Worm (Caenorhabditis elegans): ENCODE results near the gene nhr-70.

Gene nhr-70

DNA sequence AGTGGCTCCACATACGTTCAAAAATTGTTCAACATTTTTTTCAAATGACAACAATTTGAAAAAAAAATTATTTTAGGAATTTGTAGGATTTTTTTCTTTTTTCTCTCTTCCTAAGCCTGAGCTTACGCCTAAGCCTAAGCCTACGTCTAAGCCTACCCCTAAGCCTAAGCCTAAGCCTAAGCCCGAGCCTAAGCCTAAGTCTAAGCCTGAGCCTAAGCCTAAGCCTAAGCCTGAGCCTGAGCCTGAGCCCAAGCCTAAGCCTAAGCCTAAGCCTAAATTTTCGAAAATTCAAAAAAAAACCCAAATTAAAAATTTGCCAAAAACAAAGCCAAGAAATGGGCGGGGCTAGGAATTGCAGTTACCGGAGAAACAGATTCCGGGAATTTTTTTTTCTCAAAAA, 18.6 kb upstream of the nhr-70 start:
- TF ChIP-seq dve-1 (tag; optimal IDR thresholded peaks at IDR 0.05) = peak; percentile 16
- TF ChIP-seq unc-86 (tag; optimal IDR thresholded peaks at IDR 0.05) = no peak

DNA sequence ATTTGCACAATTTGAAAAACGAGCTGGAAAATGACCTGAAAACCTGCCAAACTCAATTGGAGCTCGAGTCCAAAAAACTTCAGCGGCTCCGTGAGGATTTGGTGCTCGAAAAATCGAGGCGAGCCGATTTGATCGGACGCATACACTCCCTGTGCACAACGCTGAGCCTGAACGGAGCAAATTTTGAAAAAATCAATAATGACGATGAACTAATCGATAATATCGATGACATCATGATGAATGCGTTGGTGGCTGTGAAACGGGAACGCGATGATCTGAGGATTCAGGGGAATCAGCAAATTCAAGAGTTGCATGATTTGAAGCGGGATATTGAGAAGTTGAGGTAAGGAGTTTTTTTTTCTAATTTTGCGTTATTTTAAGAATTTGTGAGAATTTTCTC, 10.9 kb upstream of the nhr-70 start:
- no peak for TF ChIP-seq ceh-45 (GFP tag; IDR thresholded peaks at IDR 0.05)
- TF ChIP-seq hlh-8 (tag; optimal IDR thresholded peaks at IDR 0.05) = no peak
- TF ChIP-seq gmeb-2 (tag; optimal IDR thresholded peaks at IDR 0.05) = no peak
- no peak for TF ChIP-seq K02D7.2 (tag; optimal IDR thresholded peaks at IDR 0.05)
- TF ChIP-seq pqm-1 (tag; optimal IDR thresholded peaks at IDR 0.05) = no peak
- no peak for TF ChIP-seq lin-11 (tag; optimal IDR thresholded peaks at IDR 0.05)
- no peak for TF ChIP-seq madf-2 (tag; optimal IDR thresholded peaks at IDR 0.05)
- TF ChIP-seq zip-5 (tag; optimal IDR thresholded peaks at IDR 0.05) = no peak
- TF ChIP-seq ceh-30 (tag; optimal IDR thresholded peaks at IDR 0.05) = no peak
- TF ChIP-seq nfya-1 (tag; optimal IDR thresholded peaks at IDR 0.05) = no peak
- TF ChIP-seq elt-4 (tag; optimal IDR thresholded peaks at IDR 0.05) = no peak
- no peak for TF ChIP-seq rnt-1 (tag; optimal IDR thresholded peaks at IDR 0.05)
- no peak for TF ChIP-seq syd-9 (tag; optimal IDR thresholded peaks at IDR 0.05)
- TF ChIP-seq ceh-24 (tag; optimal IDR thresholded peaks at IDR 0.05) = no peak
- TF ChIP-seq pax-1 (tag; optimal IDR thresholded peaks at IDR 0.05) = no peak
- TF ChIP-seq nhr-232 (tag; optimal IDR thresholded peaks at IDR 0.05) = no peak

DNA sequence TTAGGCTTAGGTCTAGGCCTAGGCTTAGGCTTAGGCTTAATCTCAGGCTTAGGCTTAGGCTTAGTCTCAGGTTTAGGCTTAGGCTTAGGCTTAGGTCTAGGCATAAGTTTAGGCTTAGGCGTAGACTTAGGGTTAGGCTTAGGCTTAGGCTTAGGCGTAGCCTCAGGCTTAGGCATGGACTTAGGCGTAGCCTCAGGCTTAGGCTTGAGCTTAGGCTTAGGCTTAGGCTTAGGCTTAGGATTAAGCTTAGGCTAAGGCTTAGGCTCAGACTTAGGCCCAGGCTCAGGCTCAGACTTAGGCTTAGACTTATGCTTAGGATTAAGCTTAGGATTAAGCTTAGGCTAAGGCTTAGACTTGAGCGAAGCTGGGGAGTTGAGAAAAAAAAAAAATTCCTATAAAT, 3.2 kb upstream of the nhr-70 start:
- TF ChIP-seq ttx-3 (tag; optimal IDR thresholded peaks at IDR 0.05) = no peak
- peak; percentile 98 for TF ChIP-seq dve-1 (tag; optimal IDR thresholded peaks at IDR 0.05)

DNA sequence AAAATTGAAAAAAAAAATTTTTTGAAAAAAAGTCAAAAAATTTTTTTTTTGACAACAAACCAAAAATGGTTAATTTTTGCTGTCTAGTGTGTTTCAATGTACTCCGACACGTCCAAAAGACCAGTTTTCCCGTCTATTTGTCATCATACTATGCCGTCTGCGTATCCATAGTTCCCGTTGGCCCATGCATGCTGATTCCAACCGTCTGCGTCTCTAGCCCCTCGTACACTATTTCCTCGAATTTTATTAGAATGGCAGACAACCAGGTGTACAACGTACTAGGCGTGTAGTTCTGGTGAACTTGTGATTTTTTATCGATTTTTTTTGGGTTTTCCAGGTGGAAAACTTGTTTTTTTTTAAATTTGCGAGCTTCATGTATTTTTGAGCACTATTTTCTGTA, 1.9 kb upstream of the nhr-70 start:
- TF ChIP-seq dve-1 (tag; optimal IDR thresholded peaks at IDR 0.05) (no peak), pha-2 (tag; optimal IDR thresholded peaks at IDR 0.05) (peak; percentile 25), ceh-31 (tag; optimal IDR thresholded peaks at IDR 0.05) (peak; percentile 15), Y22D7AL.16 (tag; optimal IDR thresholded peaks at IDR 0.05) (no peak), elt-4 (tag; optimal IDR thresholded peaks at IDR 0.05) (no peak), nfya-1 (tag; optimal IDR thresholded peaks at IDR 0.05) (peak; percentile 35), hlh-30 (tag; optimal IDR thresholded peaks at IDR 0.05; ENCODE audit: insufficient read depth) (peak; percentile 15), ceh-48 (tag; optimal IDR thresholded peaks at IDR 0.05) (peak; percentile 20)

DNA sequence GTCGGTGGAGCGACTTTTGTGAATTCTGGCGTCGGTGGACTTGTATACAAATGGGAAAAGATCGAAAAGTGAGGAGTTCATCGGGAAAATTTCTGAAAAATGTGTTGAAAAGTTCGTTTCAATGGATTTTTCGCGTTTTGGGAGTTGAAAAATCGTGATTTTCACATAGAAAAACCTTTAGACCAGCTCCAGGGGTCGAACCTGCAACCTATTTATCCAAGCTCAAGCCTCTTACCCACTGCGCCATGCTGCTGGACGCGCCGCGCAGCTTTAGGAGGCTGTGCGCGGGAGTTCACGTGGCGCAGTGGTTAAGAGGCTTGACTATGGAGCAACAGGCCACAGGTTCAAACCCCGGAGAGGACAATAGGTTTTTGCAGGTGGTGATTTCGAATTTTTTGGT, 6.1 kb downstream of the nhr-70 start, which contains the start of gene Y69H2.1:
TSS of gene Y69H2.1 (minus strand) at position 101 of the 400 bp plus-strand sequence.
- TF ChIP-seq ceh-31 (tag; optimal IDR thresholded peaks at IDR 0.05) = no peak

DNA sequence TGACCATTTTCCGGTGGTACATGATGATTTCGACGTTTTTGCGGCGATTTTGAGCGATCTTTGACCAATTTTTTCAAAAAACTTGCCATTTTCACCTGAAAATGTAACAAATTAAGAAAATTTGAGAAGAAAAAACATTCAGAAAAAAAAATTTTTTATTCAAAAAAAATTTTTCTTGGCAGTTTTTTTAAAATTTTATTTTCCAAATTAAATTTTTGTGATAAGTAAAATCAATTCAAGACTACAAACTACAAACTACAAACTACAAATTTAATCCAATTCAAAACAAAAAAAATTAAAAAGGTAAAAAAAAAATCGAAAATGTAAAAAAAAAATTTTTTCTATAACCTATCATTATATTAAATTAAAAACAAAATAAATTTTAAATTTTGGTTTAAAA, 10.4 kb downstream of the nhr-70 start, which contains the start of gene Y69H2.15:
TSS of gene Y69H2.15 (minus strand) at position 101 of the 400 bp plus-strand sequence.
- TF ChIP-seq ama-1 (optimal IDR thresholded peaks at IDR 0.05) (no peak), T23F11.4 (GFP tag; optimal IDR thresholded peaks at IDR 0.05) (no peak), mec-3 (tag; optimal IDR thresholded peaks at IDR 0.05; ENCODE audit: borderline replicate concordance) (no peak), gmeb-2 (tag; optimal IDR thresholded peaks at IDR 0.05) (no peak), elt-4 (tag; optimal IDR thresholded peaks at IDR 0.05) (no peak), tbx-7 (tag; optimal IDR thresholded peaks at IDR 0.05) (no peak), ets-4 (tag; optimal IDR thresholded peaks at IDR 0.05) (no peak), unc-3 (GFP tag; conservative IDR thresholded peaks at IDR 0.05) (no peak), unc-3 (tag; optimal IDR thresholded peaks at IDR 0.05) (no peak), pha-4 (tag; optimal IDR thresholded peaks at IDR 0.05) (no peak), ceh-18 (tag; optimal IDR thresholded peaks at IDR 0.05) (no peak), fkh-6 (tag; optimal IDR thresholded peaks at IDR 0.05) (no peak), ref-2 (tag; optimal IDR thresholded peaks at IDR 0.05) (no peak), fkh-10 (GFP tag; optimal IDR thresholded peaks at IDR 0.05) (no peak), rnt-1 (tag; optimal IDR thresholded peaks at IDR 0.05) (no peak), ceh-34 (tag; optimal IDR thresholded peaks at IDR 0.05) (no peak), lin-11 (tag; optimal IDR thresholded peaks at IDR 0.05) (no peak), pag-3 (tag; optimal IDR thresholded peaks at IDR 0.05; ENCODE audit: borderline replicate concordance) (no peak), zip-5 (tag; optimal IDR thresholded peaks at IDR 0.05) (no peak), ceh-19 (GFP tag; optimal IDR thresholded peaks at IDR 0.05) (no peak)

Data from whole organism, late embryonic.